Worm (Caenorhabditis elegans) whole organism, L1 larva: Measurements from ENCODE around the gene ethe-1.

Experiments used
- C04F5.9 ChIP-seq: sonication (generic microtip); optimal IDR thresholded peaks from 2 replicates; lab custom pipeline; 2016; ENCODE audit warnings: missing genetic modification characterization, missing compliant biosample characterization
- C16A3.4 ChIP-seq: fragments of 150-350 bp; optimal IDR thresholded peaks from 2 replicates; lab custom pipeline; 2014; ENCODE audit warnings: missing biosample characterization, missing genetic modification characterization
- alr-1 ChIP-seq: fragments of 200-800 bp; sonication (Bioruptor generic); optimal IDR thresholded peaks from 2 replicates; lab custom pipeline; 2018; ENCODE audit warnings: borderline replicate concordance, mild to moderate bottlenecking, missing genetic modification characterization, missing compliant biosample characterization
- aly-2 ChIP-seq: fragments of 150-350 bp; optimal IDR thresholded peaks from 2 replicates; lab custom pipeline; 2014; ENCODE audit warnings: missing biosample characterization, missing genetic modification characterization
- ama-1 ChIP-seq: fragments of 150-350 bp; optimal IDR thresholded peaks from 2 replicates; lab custom pipeline; 2014
- blmp-1 ChIP-seq: fragments of 150-350 bp; optimal IDR thresholded peaks from 2 replicates; lab custom pipeline; 2014; ENCODE audit warnings: missing biosample characterization, missing genetic modification characterization
- ceh-63 ChIP-seq: fragments of 200-800 bp; sonication (Bioruptor generic); optimal IDR thresholded peaks from 2 replicates; lab custom pipeline; 2018; ENCODE audit warnings: mild to moderate bottlenecking, missing genetic modification characterization, missing compliant biosample characterization
- ceh-8 ChIP-seq: fragments of 200-800 bp; sonication (Bioruptor generic); optimal IDR thresholded peaks from 2 replicates; lab custom pipeline; 2018; ENCODE audit warnings: mild to moderate bottlenecking, missing genetic modification characterization, moderate library complexity, missing compliant biosample characterization
- dpl-1 ChIP-seq, 3 experiments: fragments of 150-350 bp in 2 of 3; sonication (generic microtip) in 1 of 3; optimal IDR thresholded peaks; 2 replicates each; lab custom pipeline; 2014 to 2017; ENCODE audit warnings: missing biosample characterization in 3 of 3, missing genetic modification characterization in 3 of 3, missing genetic modification reagents in 3 of 3
- dsc-1 ChIP-seq: sonication (generic microtip); optimal IDR thresholded peaks from 2 replicates; lab custom pipeline; 2016; ENCODE audit warnings: mild to moderate bottlenecking, missing genetic modification characterization, missing compliant biosample characterization
- efl-1 ChIP-seq, 4 experiments: fragments of 150-350 bp; optimal IDR thresholded peaks in 3 of 4; peaks in 1 of 4; 1 replicate in 1 of 4; 2 replicates in 3 of 4; lab custom pipeline; 2014; ENCODE audit warnings: missing biosample characterization in 2 of 4, missing genetic modification characterization in 2 of 4, missing genetic modification reagents in 2 of 4
- egl-13 ChIP-seq: sonication (generic microtip); optimal IDR thresholded peaks from 2 replicates; lab custom pipeline; 2016; ENCODE audit warnings: missing genotype, missing genetic modification reagents, missing genetic modification characterization, missing compliant biosample characterization
- elt-3 ChIP-seq, 6 experiments: fragments of 150-350 bp in 1 of 6; sonication (generic microtip); optimal IDR thresholded peaks; 2 replicates each; lab custom pipeline; 2017 to 2018; ENCODE audit warnings: missing biosample characterization in 6 of 6, missing genetic modification characterization in 6 of 6, inconsistent platforms in 1 of 6
- ets-5 ChIP-seq: fragments of 200-800 bp; sonication (Bioruptor generic); IDR thresholded peaks from 2 replicates; pipeline ENCODE4 v1.3.6; 2022; ENCODE audit warnings: missing genetic modification characterization, missing compliant biosample characterization
- fkh-10 ChIP-seq: sonication (generic microtip); optimal IDR thresholded peaks from 2 replicates; lab custom pipeline; 2017; ENCODE audit warnings: missing biosample characterization, missing genetic modification reagents, missing genetic modification characterization
- fkh-8 ChIP-seq: sonication (generic microtip); optimal IDR thresholded peaks from 2 replicates; lab custom pipeline; 2016; ENCODE audit warnings: mild to moderate bottlenecking, missing genetic modification characterization, missing compliant biosample characterization
- fos-1 ChIP-seq: fragments of 150-350 bp; optimal IDR thresholded peaks from 2 replicates; lab custom pipeline; 2014; ENCODE audit warnings: missing biosample characterization, missing genetic modification characterization
- hlh-17 ChIP-seq: fragments of 200-800 bp; sonication (Bioruptor generic); optimal IDR thresholded peaks from 2 replicates; lab custom pipeline; 2018; ENCODE audit warnings: missing genetic modification characterization, mild to moderate bottlenecking, missing compliant biosample characterization, moderate library complexity, borderline replicate concordance
- irx-1 ChIP-seq: sonication (generic microtip); optimal IDR thresholded peaks from 2 replicates; lab custom pipeline; 2016; ENCODE audit warnings: missing genetic modification characterization, missing compliant biosample characterization
- isw-1 ChIP-seq: fragments of 200-800 bp; sonication (Bioruptor generic); IDR thresholded peaks from 2 replicates; pipeline ENCODE4 v1.3.6; 2022; ENCODE audit warnings: missing genetic modification characterization, missing compliant biosample characterization
- lin-14 ChIP-seq: fragments of 200-800 bp; sonication (Bioruptor generic); optimal IDR thresholded peaks from 2 replicates; lab custom pipeline; 2018; ENCODE audit warnings: mild to moderate bottlenecking, missing genetic modification characterization, moderate library complexity, missing compliant biosample characterization
- lin-39 ChIP-seq: fragments of 150-350 bp; optimal IDR thresholded peaks from 2 replicates; lab custom pipeline; 2014; ENCODE audit warnings: missing biosample characterization, missing genetic modification reagents, missing genetic modification characterization
- mab-9 ChIP-seq: fragments of 200-800 bp; sonication (Bioruptor generic); IDR thresholded peaks from 2 replicates; pipeline ENCODE4 v1.3.6; 2022; ENCODE audit warnings: missing genetic modification reagents, missing genetic modification characterization, missing compliant biosample characterization
- mdl-1 ChIP-seq, 2 experiments: fragments of 150-350 bp; optimal IDR thresholded peaks; 2 replicates each; lab custom pipeline; 2014 to 2017; ENCODE audit warnings: missing biosample characterization in 2 of 2, missing genetic modification characterization in 2 of 2, inconsistent platforms in 1 of 2
- nhr-19 ChIP-seq: fragments of 200-800 bp; sonication (Bioruptor generic); conservative IDR thresholded peaks from 2 replicates; pipeline ENCODE4 v1.3.6; 2022; ENCODE audit warnings: missing genetic modification characterization, missing compliant biosample characterization
- nhr-20 ChIP-seq: sonication (generic microtip); optimal IDR thresholded peaks from 2 replicates; lab custom pipeline; 2016; ENCODE audit warnings: mild to moderate bottlenecking, missing genetic modification characterization, missing compliant biosample characterization
- nhr-47 ChIP-seq: sonication (generic microtip); optimal IDR thresholded peaks from 2 replicates; lab custom pipeline; 2016; ENCODE audit warnings: mild to moderate bottlenecking, missing genetic modification characterization, moderate library complexity, missing compliant biosample characterization
- nhr-71 ChIP-seq: sonication (generic microtip); optimal IDR thresholded peaks from 2 replicates; lab custom pipeline; 2016; ENCODE audit warnings: mild to moderate bottlenecking, missing genetic modification characterization, moderate library complexity, missing compliant biosample characterization
- nhr-77 ChIP-seq: fragments of 150-350 bp; optimal IDR thresholded peaks from 2 replicates; lab custom pipeline; 2014; ENCODE audit warnings: missing biosample characterization, missing genetic modification characterization
- nhr-84 ChIP-seq: sonication (generic microtip); optimal IDR thresholded peaks from 2 replicates; lab custom pipeline; 2017; ENCODE audit warnings: missing biosample characterization, missing genetic modification characterization
- nhr-85 ChIP-seq: sonication (generic microtip); peaks from one replicate; lab custom pipeline; 2016; ENCODE audit warnings: missing genetic modification characterization, inconsistent platforms, missing compliant biosample characterization
- pax-3 ChIP-seq: fragments of 200-800 bp; sonication (Bioruptor generic); optimal IDR thresholded peaks from 2 replicates; lab custom pipeline; 2018; ENCODE audit warnings: mild to moderate bottlenecking, missing genetic modification characterization, moderate library complexity, missing compliant biosample characterization
- rnt-1 ChIP-seq: sonication (generic microtip); optimal IDR thresholded peaks from 2 replicates; lab custom pipeline; 2016; ENCODE audit warnings: mild to moderate bottlenecking, missing genetic modification characterization, moderate library complexity, missing compliant biosample characterization
- skn-1 ChIP-seq: fragments of 150-350 bp; optimal IDR thresholded peaks from 2 replicates; lab custom pipeline; 2014; ENCODE audit warnings: missing biosample characterization, missing genetic modification characterization
- snpc-4 ChIP-seq: fragments of 150-350 bp; optimal IDR thresholded peaks from 2 replicates; lab custom pipeline; 2014; ENCODE audit warnings: missing biosample characterization, missing genetic modification characterization
- sox-4 ChIP-seq: sonication (generic microtip); optimal IDR thresholded peaks from 2 replicates; lab custom pipeline; 2016; ENCODE audit warnings: missing genetic modification characterization, missing compliant biosample characterization
- sptf-1 ChIP-seq: fragments of 150-350 bp; optimal IDR thresholded peaks from 2 replicates; lab custom pipeline; 2014; ENCODE audit warnings: missing biosample characterization, missing genetic modification characterization
- swsn-7 ChIP-seq: sonication (generic microtip); optimal IDR thresholded peaks from 2 replicates; lab custom pipeline; 2016; ENCODE audit warnings: missing genetic modification characterization, missing compliant biosample characterization
- tbx-2 ChIP-seq: sonication (generic microtip); optimal IDR thresholded peaks from 2 replicates; lab custom pipeline; 2016; ENCODE audit warnings: missing genetic modification characterization, missing compliant biosample characterization
- vab-15 ChIP-seq: sonication (generic microtip); optimal IDR thresholded peaks from 2 replicates; lab custom pipeline; 2017; ENCODE audit warnings: missing genotype, mild to moderate bottlenecking, missing genetic modification characterization, missing compliant biosample characterization
- xbp-1 ChIP-seq: sonication (generic microtip); optimal IDR thresholded peaks from 2 replicates; lab custom pipeline; 2016; ENCODE audit warnings: missing genetic modification characterization, missing compliant biosample characterization
- zag-1 ChIP-seq: fragments of 150-350 bp; optimal IDR thresholded peaks from 2 replicates; lab custom pipeline; 2014; ENCODE audit warnings: missing biosample characterization, missing genetic modification characterization
- zip-4 ChIP-seq: fragments of 200-800 bp; sonication (Bioruptor generic); optimal IDR thresholded peaks from 2 replicates; lab custom pipeline; 2018; ENCODE audit warnings: mild to moderate bottlenecking, missing genetic modification characterization, moderate library complexity, missing compliant biosample characterization

The ethe-1 gene

DNA sequence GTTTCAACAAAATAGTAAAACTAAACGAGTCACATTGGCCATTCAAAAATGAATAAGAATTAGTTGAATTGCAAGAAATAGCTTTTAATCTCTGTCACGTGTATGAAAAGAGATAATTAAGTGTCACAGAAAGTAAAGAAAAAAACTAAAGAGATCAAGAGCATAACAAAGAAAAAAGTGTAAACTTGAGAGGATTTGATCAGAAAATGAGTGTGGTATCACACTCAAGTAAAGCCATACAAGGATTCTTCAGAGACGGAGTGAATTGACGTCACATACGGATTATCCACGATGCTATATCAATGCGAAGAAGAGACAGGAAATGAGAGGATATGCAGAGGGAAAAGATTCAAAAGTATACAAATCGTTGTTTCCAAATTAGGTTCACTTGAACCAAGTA lies 39.3 kb downstream of the ethe-1 start:
- TF ChIP-seq irx-1 (tag; lab: Kevin White, UChicago) (no peak), fkh-8 (peak; percentile 57), ceh-8 (GFP tag; lab: Kevin White, UChicago) (peak; percentile 24), nhr-47 (peak; percentile 35), mab-9 (GFP tag; lab: Robert Waterston, UW) (no peak), ceh-63 (GFP tag; lab: Kevin White, UChicago) (no peak), vab-15 (tag; lab: Kevin White, UChicago) (no peak), fos-1 (tag; lab: Kevin White, UChicago) (no peak), rnt-1 (tag; lab: Kevin White, UChicago) (no peak), dsc-1 (tag; lab: Kevin White, UChicago) (peak; percentile 98), sox-4 (tag; lab: Kevin White, UChicago) (peak; percentile 74), pax-3 (tag; lab: Kevin White, UChicago) (peak; percentile 79), ama-1 (lab: Kevin White, UChicago) (no peak), isw-1 (GFP tag; lab: Robert Waterston, UW) (no peak)

DNA sequence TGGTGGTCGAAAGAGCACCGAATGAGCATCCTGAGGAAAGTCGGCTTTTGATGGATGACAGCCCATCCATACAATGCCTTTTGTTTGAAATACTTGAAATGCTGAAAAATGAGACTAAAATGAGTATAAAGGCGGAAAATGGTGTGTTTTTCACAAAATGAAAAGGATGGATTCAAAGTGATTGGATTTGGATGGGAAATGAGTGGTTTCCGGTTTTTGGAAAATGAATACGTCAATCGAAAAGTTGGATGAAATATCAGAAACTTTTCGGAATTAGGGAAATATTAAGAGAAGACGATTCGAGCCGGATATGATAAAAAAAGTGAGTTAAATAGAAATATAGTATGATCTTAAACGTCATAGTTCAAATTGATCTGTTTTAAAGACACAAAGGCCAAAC lies 41.1 kb downstream of the ethe-1 start, which contains the start of gene F38E11.6:
Gene F38E11.6 (minus strand): TSS at position 101 of the 400 bp plus-strand sequence.
- TF ChIP-seq elt-3 (tag; optimal IDR thresholded peaks at IDR 0.05; lab: Kevin White, UChicago): no peak
- peak; percentile 16 for TF ChIP-seq fkh-8

- peak; percentile 90 for TF ChIP-seq snpc-4
- TF ChIP-seq nhr-85 (tag; lab: Kevin White, UChicago): peak; percentile 71
- no peak for TF ChIP-seq sptf-1
- peak; percentile 20 for TF ChIP-seq lin-14 (GFP tag; lab: Kevin White, UChicago)
- TF ChIP-seq egl-13 (tag; lab: Kevin White, UChicago): no peak
- TF ChIP-seq lin-39: peak; percentile 17
- TF ChIP-seq dsc-1 (tag; lab: Kevin White, UChicago): peak; percentile 21
- TF ChIP-seq nhr-19 (GFP tag; lab: Robert Waterston, UW): peak; percentile 30; the same call in 1 of the 2 replicates
- TF ChIP-seq efl-1 (optimal IDR thresholded peaks at IDR 0.05; lab: Kevin White, UChicago): no peak
- TF ChIP-seq efl-1 (GFP tag; optimal IDR thresholded peaks at IDR 0.05 in 1 of 2; lab: Kevin White, UChicago): peak in 1 of 2 experiments; percentile 58
- TF ChIP-seq ama-1 (lab: Kevin White, UChicago): peak; percentile 5
- no peak for TF ChIP-seq hlh-17 (GFP tag; lab: Kevin White, UChicago)
- no peak for TF ChIP-seq nhr-84 (tag; lab: Kevin White, UChicago)
- peak; percentile 9 for TF ChIP-seq nhr-47
- peak; percentile 47 for TF ChIP-seq nhr-71 (tag; lab: Kevin White, UChicago)
These were observed 44.2 kb downstream of the ethe-1 start for ce11 chrIV:9464345-9464783.

DNA sequence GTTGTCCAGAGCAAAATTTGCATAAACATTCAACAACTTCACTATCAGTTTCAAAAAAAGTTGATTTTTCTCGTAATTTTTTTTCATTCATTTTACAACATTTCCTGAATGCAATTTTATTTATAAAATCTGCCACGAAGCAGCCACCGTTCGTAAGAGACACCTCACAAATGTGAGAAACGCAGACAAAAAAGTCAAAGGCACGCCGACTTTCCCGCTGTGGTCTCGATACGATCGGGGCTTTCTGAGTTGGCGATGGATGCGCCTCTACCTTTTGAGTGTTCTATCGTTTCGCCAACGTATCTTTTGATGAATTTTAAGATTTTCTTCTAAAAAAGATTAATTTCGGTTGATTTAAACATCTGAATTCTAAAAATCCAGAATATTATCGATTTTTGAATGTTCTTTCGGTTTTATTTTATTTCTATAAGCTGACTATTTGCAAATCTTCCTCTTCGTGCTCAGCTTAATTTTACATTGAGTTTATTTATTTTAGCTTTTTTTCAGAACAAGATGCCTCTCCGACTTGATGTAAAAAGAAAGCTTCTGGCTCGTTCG lies 49.3 kb downstream of the ethe-1 start, which contains the start of gene copb-2:
Gene copb-2 (plus strand): TSS at position 508 of the 558 bp plus-strand sequence.
- TF ChIP-seq skn-1 (tag; lab: Kevin White, UChicago): peak; percentile 37
- peak; percentile 5 for TF ChIP-seq nhr-77 (tag; lab: Kevin White, UChicago)
- TF ChIP-seq fkh-8: no peak
- peak; percentile 87 for TF ChIP-seq snpc-4
- TF ChIP-seq nhr-85 (tag; lab: Kevin White, UChicago): peak; percentile 63
- peak; percentile 64 for TF ChIP-seq rnt-1 (tag; lab: Kevin White, UChicago)
- peak; percentile 40 to 74 (median 63) for TF ChIP-seq dpl-1 (GFP tag; optimal IDR thresholded peaks at IDR 0.05; lab: Kevin White, UChicago)
- TF ChIP-seq C04F5.9 (tag; lab: Kevin White, UChicago): peak; percentile 21
- no peak for TF ChIP-seq zag-1 (tag; lab: Kevin White, UChicago)
- TF ChIP-seq swsn-7: peak; percentile 61
- peak; percentile 48 for TF ChIP-seq C16A3.4 (tag; lab: Kevin White, UChicago)
- TF ChIP-seq aly-2 (tag; lab: Kevin White, UChicago): no peak
- no peak for TF ChIP-seq fkh-10
- peak in 1 of 6 experiments; percentile 10 for TF ChIP-seq elt-3 (tag; optimal IDR thresholded peaks at IDR 0.05; lab: Kevin White, UChicago)
- peak; percentile 22 for TF ChIP-seq dsc-1 (tag; lab: Kevin White, UChicago)
- TF ChIP-seq nhr-20: peak; percentile 59
- peak; percentile 45 for TF ChIP-seq isw-1 (GFP tag; lab: Robert Waterston, UW)
- peak; percentile 78 to 83 for TF ChIP-seq efl-1 (optimal IDR thresholded peaks at IDR 0.05; lab: Kevin White, UChicago)
- peak; percentile 67 to 94 for TF ChIP-seq efl-1 (GFP tag; optimal IDR thresholded peaks at IDR 0.05 in 1 of 2; lab: Kevin White, UChicago)
- TF ChIP-seq xbp-1 (tag; lab: Kevin White, UChicago): peak; percentile 65
- TF ChIP-seq nhr-47: peak; percentile 67
- TF ChIP-seq zip-4: no peak
- TF ChIP-seq alr-1 (tag; lab: Kevin White, UChicago): no peak
- TF ChIP-seq lin-14 (GFP tag; lab: Kevin White, UChicago): peak; percentile 93
- peak in 1 of 2 experiments; percentile 48 for TF ChIP-seq mdl-1 (tag; optimal IDR thresholded peaks at IDR 0.05; lab: Kevin White, UChicago)
- TF ChIP-seq ets-5 (GFP tag; lab: Robert Waterston, UW): no peak
- peak; percentile 43 for TF ChIP-seq blmp-1 (tag; lab: Kevin White, UChicago)
- TF ChIP-seq tbx-2 (tag; lab: Kevin White, UChicago): peak; percentile 40
- TF ChIP-seq lin-39: peak; percentile 21
